Fruit fly (Drosophila melanogaster): Measurements from ENCODE around the gene Zmynd10.

Gene Zmynd10

DNA sequence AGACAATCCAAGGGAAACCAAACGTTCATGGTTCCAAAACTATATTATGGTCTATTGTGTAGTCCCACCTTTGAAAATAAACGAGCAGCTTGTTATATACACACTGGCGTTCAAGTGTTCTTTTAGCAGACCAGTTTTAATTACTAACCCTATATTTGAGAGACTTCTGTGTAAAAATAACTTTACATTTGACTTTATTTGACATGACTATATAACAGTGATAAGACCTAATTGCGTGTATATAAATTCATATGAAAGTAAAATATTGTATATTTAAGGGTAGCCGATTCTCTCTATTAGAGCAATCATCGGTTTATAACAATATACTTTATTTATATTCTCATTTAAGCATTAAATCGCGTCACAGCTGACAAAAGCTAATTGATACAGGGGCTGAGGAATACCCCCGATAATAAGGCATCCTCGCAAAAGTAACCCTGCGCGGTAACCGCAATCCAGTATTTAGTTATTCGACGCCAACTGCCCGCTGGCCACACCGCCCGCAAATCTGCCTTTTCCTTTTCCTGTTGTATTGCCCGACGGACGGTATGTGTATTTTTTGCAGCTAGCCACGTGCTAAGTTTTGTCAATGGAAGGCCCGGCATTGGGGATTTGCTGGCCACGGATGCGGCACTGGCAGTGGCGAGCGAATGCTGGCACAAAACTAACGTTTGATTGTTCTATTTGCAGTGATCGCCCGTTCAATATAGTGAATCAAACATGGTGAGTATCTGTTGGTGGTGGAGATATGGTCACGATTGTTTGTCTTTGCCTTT is 15.2 kb upstream of the Zmynd10 start, which contains the start of gene RpS4 (continued):
- TF ChIP-seq D19A (tag; optimal IDR thresholded peaks at IDR 0.05), result peak; percentile 43
- peak; percentile 79 for TF ChIP-seq tap (tag; optimal IDR thresholded peaks at IDR 0.05)
- TF ChIP-seq gsb (GFP tag; IDR thresholded peaks at IDR 0.05), result peak; percentile 71
- peak; percentile 95 for TF ChIP-seq CG12219 (GFP tag; optimal IDR thresholded peaks at IDR 0.05)
- 0 out of 2 replicates have a peak, but pooled peaks have one; percentile 13 for TF ChIP-seq inv (GFP tag; IDR thresholded peaks at IDR 0.05; ENCODE audit: partially characterized antibody)
- peak; percentile 32 to 33 for TF ChIP-seq tll (GFP tag; optimal IDR thresholded peaks at IDR 0.05)
- peak; percentile 54 for TF ChIP-seq Sry-δ (GFP tag; optimal IDR thresholded peaks at IDR 0.05)
- peak in 1 of 3 experiments; percentile 40 for TF ChIP-seq lola (GFP tag; optimal IDR thresholded peaks at IDR 0.05)
- TF ChIP-seq Dek (tag; optimal IDR thresholded peaks at IDR 0.05), result peak; percentile 81
- TF ChIP-seq CG1603 (tag; optimal IDR thresholded peaks at IDR 0.05), result peak; percentile 95
- peak; percentile 43; the same call in 1 of the 2 replicates for TF ChIP-seq GATAe (GFP tag; conservative IDR thresholded peaks at IDR 0.05)
- TF ChIP-seq CG18619 (GFP tag; optimal IDR thresholded peaks at IDR 0.05), result peak; percentile 96
- peak; percentile 60 for TF ChIP-seq CG4404 (GFP tag; IDR thresholded peaks at IDR 0.05)
- peak; percentile 75 for TF ChIP-seq HLH54F (GFP tag; optimal IDR thresholded peaks at IDR 0.05)
- peak; percentile 50 for TF ChIP-seq CG30020 (tag; optimal IDR thresholded peaks at IDR 0.05)
- TF ChIP-seq ap (GFP tag; IDR thresholded peaks at IDR 0.05), result peak; percentile 69
- peak; percentile 80 for TF ChIP-seq CG4424 (GFP tag; optimal IDR thresholded peaks at IDR 0.05)
- peak; percentile 72 for TF ChIP-seq crc (GFP tag; optimal IDR thresholded peaks at IDR 0.05)
- TF ChIP-seq CG17385 (GFP tag; optimal IDR thresholded peaks at IDR 0.05), result peak; percentile 92
- TF ChIP-seq fd64A (GFP tag; optimal IDR thresholded peaks at IDR 0.05), result peak; percentile 95
- peak; percentile 66 for TF ChIP-seq CkIIα-i1 (GFP tag; IDR thresholded peaks at IDR 0.05)
- TF ChIP-seq trem (tag; optimal IDR thresholded peaks at IDR 0.05), result peak; percentile 66
- TF ChIP-seq CG10321 (GFP tag; IDR thresholded peaks at IDR 0.05), result peak; percentile 69; the same call in 1 of the 2 replicates
- TF ChIP-seq CG7357 (GFP tag; IDR thresholded peaks at IDR 0.05), result no peak
- TF ChIP-seq CG10431 (GFP tag; optimal IDR thresholded peaks at IDR 0.05), result peak; percentile 98
- TF ChIP-seq insv (GFP tag; optimal IDR thresholded peaks at IDR 0.05), result peak in 1 of 2 experiments; percentile 80
- TF ChIP-seq kay (GFP tag; optimal IDR thresholded peaks at IDR 0.05), result peak; percentile 39
- TF ChIP-seq Dad (GFP tag; optimal IDR thresholded peaks at IDR 0.05), result peak; percentile 79
- peak; percentile 73 for TF ChIP-seq CG7372 (GFP tag; IDR thresholded peaks at IDR 0.05)
- peak; percentile 64 for TF ChIP-seq CG7556 (GFP tag; optimal IDR thresholded peaks at IDR 0.05)
- TF ChIP-seq CG13624 (GFP tag; optimal IDR thresholded peaks at IDR 0.05), result peak; percentile 84
- peak; percentile 89 for TF ChIP-seq CG31365 (tag; optimal IDR thresholded peaks at IDR 0.05)
- peak; percentile 72 for TF ChIP-seq Bteb2 (GFP tag; optimal IDR thresholded peaks at IDR 0.05)
- TF ChIP-seq CG2199 (GFP tag; IDR thresholded peaks at IDR 0.05), result peak; percentile 86; the same call in 2 of the 3 replicates
- peak; percentile 80 for TF ChIP-seq CG12391 (tag; optimal IDR thresholded peaks at IDR 0.05)
- peak; percentile 75 for TF ChIP-seq CG1792 (GFP tag; optimal IDR thresholded peaks at IDR 0.05)
- TF ChIP-seq pzg (GFP tag; optimal IDR thresholded peaks at IDR 0.05), result peak; percentile 95
- TF ChIP-seq CG43689 (GFP tag; IDR thresholded peaks at IDR 0.05), result peak; percentile 72; the same call in 1 of the 2 replicates
- peak; percentile 98 for TF ChIP-seq CG17912 (GFP tag; optimal IDR thresholded peaks at IDR 0.05)
- TF ChIP-seq CG1647 (GFP tag; optimal IDR thresholded peaks at IDR 0.05), result peak; percentile 74
- TF ChIP-seq Opbp (GFP tag; IDR thresholded peaks at IDR 0.05; ENCODE audit: partially characterized antibody), result peak; percentile 29; the same call in 2 of the 3 replicates
- peak; percentile 68; the same call in 1 of the 2 replicates for TF ChIP-seq Taf1 (GFP tag; IDR thresholded peaks at IDR 0.05)
- TF ChIP-seq danr (GFP tag; IDR thresholded peaks at IDR 0.05), result peak; percentile 42; the same call in 1 of the 2 replicates
- TF ChIP-seq CG32532 (GFP tag; IDR thresholded peaks at IDR 0.05), result peak; percentile 92
- peak; percentile 92 for TF ChIP-seq row (GFP tag; IDR thresholded peaks at IDR 0.05)
- TF ChIP-seq CG30403 (GFP tag; optimal IDR thresholded peaks at IDR 0.05), result peak; percentile 73
- peak; percentile 94 for TF ChIP-seq gcm2 (GFP tag; optimal IDR thresholded peaks at IDR 0.05)
- peak; percentile 91 for TF ChIP-seq vvl (GFP tag; IDR thresholded peaks at IDR 0.05)
